Worm (Caenorhabditis elegans) whole organism, young adult: ENCODE data around the gene gon-14.

Source experiments
- B0019.2 ChIP-seq: fragments of 200-800 bp; sonication (Bioruptor generic); conservative IDR thresholded peaks from 2 replicates; pipeline ENCODE4 v1.3.6; 2022; ENCODE audit warnings: missing genetic modification reagents, missing genetic modification characterization, missing compliant biosample characterization
- B0336.3 ChIP-seq: fragments of 200-800 bp; sonication (Bioruptor generic); IDR thresholded peaks from 2 replicates; pipeline ENCODE4 v1.3.6; 2022; ENCODE audit warnings: missing genetic modification characterization, missing compliant biosample characterization
- C17E4.6 ChIP-seq: fragments of 200-800 bp; sonication (Bioruptor generic); IDR thresholded peaks from 2 replicates; pipeline ENCODE4 v1.3.6; 2022; ENCODE audit warnings: missing genetic modification reagents, missing genetic modification characterization, missing compliant biosample characterization
- F22D6.2 ChIP-seq: sonication (generic microtip); optimal IDR thresholded peaks from 2 replicates; lab custom pipeline; 2016; ENCODE audit warnings: mild to moderate bottlenecking, missing genetic modification characterization, missing compliant biosample characterization
- F55B11.4 ChIP-seq: sonication (generic microtip); optimal IDR thresholded peaks from 2 replicates; lab custom pipeline; 2016; ENCODE audit warnings: missing compliant biosample characterization, missing genetic modification characterization, borderline replicate concordance; ENCODE audit not compliant: insufficient read depth
- F57C9.4 ChIP-seq: sonication (generic microtip); optimal IDR thresholded peaks from 2 replicates; lab custom pipeline; 2017; ENCODE audit warnings: mild to moderate bottlenecking, missing genetic modification characterization, missing compliant biosample characterization
- K12H6.12 ChIP-seq: fragments of 200-800 bp; sonication (Bioruptor generic); optimal IDR thresholded peaks from 2 replicates; lab custom pipeline; 2018; ENCODE audit warnings: mild to moderate bottlenecking, missing genetic modification characterization, missing compliant biosample characterization
- Y53F4B.3 ChIP-seq: fragments of 200-800 bp; sonication (Bioruptor generic); IDR thresholded peaks from 2 replicates; pipeline ENCODE4 v1.3.6; 2022; ENCODE audit warnings: missing genetic modification reagents, missing genetic modification characterization, missing compliant biosample characterization
- Y53G8AR.9 ChIP-seq: fragments of 200-800 bp; sonication (Bioruptor generic); conservative IDR thresholded peaks from 2 replicates; pipeline ENCODE4 v1.3.6; 2022; ENCODE audit warnings: missing genetic modification reagents, missing genetic modification characterization, missing compliant biosample characterization
- Y79H2A.3 ChIP-seq: fragments of 200-800 bp; sonication (Bioruptor generic); conservative IDR thresholded peaks from 2 replicates; pipeline ENCODE4 v1.3.6; 2022; ENCODE audit warnings: missing genetic modification reagents, missing genetic modification characterization, missing compliant biosample characterization
- attf-5 ChIP-seq: fragments of 200-800 bp; sonication (Bioruptor generic); optimal IDR thresholded peaks from 2 replicates; lab custom pipeline; 2018; ENCODE audit warnings: mild to moderate bottlenecking, missing genetic modification characterization, missing compliant biosample characterization
- cebp-2 ChIP-seq: fragments of 200-800 bp; sonication (Bioruptor generic); IDR thresholded peaks from 2 replicates; pipeline ENCODE4 v1.3.6; 2022; ENCODE audit warnings: missing genetic modification characterization, missing compliant biosample characterization
- ceh-100 ChIP-seq: fragments of 200-800 bp; sonication (Bioruptor generic); IDR thresholded peaks from 2 replicates; pipeline ENCODE4 v1.3.6; 2022; ENCODE audit warnings: missing genetic modification reagents, missing genetic modification characterization, missing compliant biosample characterization
- ceh-79 ChIP-seq: sonication (generic microtip); optimal IDR thresholded peaks from 2 replicates; lab custom pipeline; 2017; ENCODE audit warnings: mild to moderate bottlenecking, missing genetic modification characterization, missing compliant biosample characterization
- chd-7 ChIP-seq: sonication (generic microtip); optimal IDR thresholded peaks from 2 replicates; lab custom pipeline; 2016; ENCODE audit warnings: mild to moderate bottlenecking, missing genetic modification characterization, moderate library complexity, missing compliant biosample characterization
- dox-1 ChIP-seq: fragments of 200-800 bp; sonication (Bioruptor generic); IDR thresholded peaks from 2 replicates; pipeline ENCODE4 v1.3.6; 2022; ENCODE audit warnings: missing genetic modification reagents, missing genetic modification characterization, missing compliant biosample characterization
- egl-44 ChIP-seq: fragments of 200-800 bp; sonication (Bioruptor generic); IDR thresholded peaks from 2 replicates; pipeline ENCODE4 v1.3.6; 2022; ENCODE audit warnings: missing genetic modification reagents, missing genetic modification characterization, missing compliant biosample characterization
- egrh-3 ChIP-seq: fragments of 200-800 bp; sonication (Bioruptor generic); IDR thresholded peaks from 2 replicates; pipeline ENCODE4 v1.3.6; 2022; ENCODE audit warnings: missing genetic modification reagents, missing genetic modification characterization, missing compliant biosample characterization
- gei-17 ChIP-seq: fragments of 200-800 bp; sonication (Bioruptor generic); optimal IDR thresholded peaks from 2 replicates; lab custom pipeline; 2018; ENCODE audit warnings: mild to moderate bottlenecking, missing genetic modification characterization, missing compliant biosample characterization
- hmg-1.2 ChIP-seq: fragments of 200-800 bp; sonication (Bioruptor generic); IDR thresholded peaks from 2 replicates; pipeline ENCODE4 v1.3.6; 2022; ENCODE audit warnings: missing genetic modification reagents, missing genetic modification characterization, missing compliant biosample characterization
- hrde-1 ChIP-seq: sonication (generic microtip); optimal IDR thresholded peaks from 2 replicates; lab custom pipeline; 2016; ENCODE audit warnings: missing genetic modification characterization, mild to moderate bottlenecking, missing compliant biosample characterization, moderate library complexity, missing genotype, missing genetic modification reagents, borderline replicate concordance
- lag-1 ChIP-seq: fragments of 200-800 bp; sonication (Bioruptor generic); IDR thresholded peaks from 2 replicates; pipeline ENCODE4 v1.3.6; 2022; ENCODE audit warnings: missing genetic modification reagents, missing genetic modification characterization, missing compliant biosample characterization
- let-607 ChIP-seq, 2 experiments: fragments of 200-800 bp in 1 of 2; sonication (Bioruptor generic) in 1 of 2; sonication (generic microtip) in 1 of 2; optimal IDR thresholded peaks; 2 replicates each; lab custom pipeline; 2016 to 2018; ENCODE audit warnings: mild to moderate bottlenecking in 2 of 2, missing compliant biosample characterization in 2 of 2, missing genetic modification characterization in 2 of 2, moderate library complexity in 2 of 2, missing genotype in 1 of 2
- lin-26 ChIP-seq: fragments of 200-800 bp; sonication (Bioruptor generic); IDR thresholded peaks from 2 replicates; pipeline ENCODE4 v1.3.6; 2022; ENCODE audit warnings: missing genetic modification reagents, missing genetic modification characterization, missing compliant biosample characterization
- mcd-1 ChIP-seq: fragments of 200-800 bp; sonication (Bioruptor generic); IDR thresholded peaks from 2 replicates; pipeline ENCODE4 v1.3.6; 2022; ENCODE audit warnings: missing genetic modification reagents, missing genetic modification characterization, missing compliant biosample characterization
- mxl-1 ChIP-seq: sonication (generic microtip); optimal IDR thresholded peaks from 2 replicates; lab custom pipeline; 2016; ENCODE audit warnings: missing genetic modification characterization, missing compliant biosample characterization
- nfya-1 ChIP-seq: sonication (generic microtip); optimal IDR thresholded peaks from 2 replicates; lab custom pipeline; 2017; ENCODE audit warnings: antibody characterized with exemption, missing compliant biosample characterization, missing genetic modification characterization, borderline replicate concordance; ENCODE audit not compliant: insufficient read depth
- nfya-2 ChIP-seq: fragments of 200-800 bp; sonication (Bioruptor generic); IDR thresholded peaks from 2 replicates; pipeline ENCODE4 v1.3.6; 2022; ENCODE audit warnings: missing genetic modification reagents, missing genetic modification characterization, missing compliant biosample characterization
- nfyb-1 ChIP-seq: fragments of 200-800 bp; sonication (Bioruptor generic); IDR thresholded peaks from 2 replicates; pipeline ENCODE4 v1.3.6; 2022; ENCODE audit warnings: missing genetic modification reagents, missing genetic modification characterization, missing compliant biosample characterization
- nhr-80 ChIP-seq: sonication (generic microtip); optimal IDR thresholded peaks from 2 replicates; lab custom pipeline; 2016; ENCODE audit warnings: missing genetic modification characterization, missing compliant biosample characterization
- pbrm-1 ChIP-seq: fragments of 200-800 bp; sonication (Bioruptor generic); IDR thresholded peaks from 2 replicates; pipeline ENCODE4 v1.3.6; 2022; ENCODE audit warnings: missing genetic modification reagents, missing genetic modification characterization, missing compliant biosample characterization
- pha-4 ChIP-seq: fragments of 150-350 bp; sonication (generic microtip); optimal IDR thresholded peaks from 2 replicates; lab custom pipeline; 2014; ENCODE audit warnings: missing biosample characterization, missing genetic modification reagents, missing genetic modification characterization
- rcor-1 ChIP-seq: fragments of 200-800 bp; sonication (Bioruptor generic); IDR thresholded peaks from 2 replicates; pipeline ENCODE4 v1.3.6; 2022; ENCODE audit warnings: missing genetic modification reagents, missing genetic modification characterization, missing compliant biosample characterization
- rpc-1 ChIP-seq, 2 experiments: fragments of 150-350 bp in 1 of 2; sonication (generic microtip) in 1 of 2; optimal IDR thresholded peaks; 2 replicates each; lab custom pipeline; 2014 to 2018; ENCODE audit warnings: missing biosample characterization in 1 of 2, missing genetic modification characterization in 1 of 2, missing genetic modification reagents in 1 of 2, missing genotype in 1 of 2
- snpc-1.1 ChIP-seq: sonication (generic microtip); optimal IDR thresholded peaks from 2 replicates; lab custom pipeline; 2017; ENCODE audit warnings: missing genetic modification characterization, mild to moderate bottlenecking, missing compliant biosample characterization, antibody characterized with exemption, moderate library complexity, missing genotype, missing genetic modification reagents; ENCODE audit not compliant: insufficient read depth
- snpc-1.3 ChIP-seq: sonication (generic microtip); optimal IDR thresholded peaks from 2 replicates; lab custom pipeline; 2017; ENCODE audit warnings: missing genetic modification characterization, mild to moderate bottlenecking, missing compliant biosample characterization, antibody characterized with exemption, moderate library complexity, missing genotype, missing genetic modification reagents; ENCODE audit not compliant: insufficient read depth
- snpc-4 ChIP-seq, 5 experiments: fragments of 150-350 bp in 1 of 5; sonication (generic microtip) in 4 of 5; optimal IDR thresholded peaks; 2 replicates each; lab custom pipeline; 2014 to 2018; ENCODE audit warnings: missing genetic modification characterization in 5 of 5, missing biosample characterization in 3 of 5, antibody characterized with exemption in 2 of 5, mild to moderate bottlenecking in 2 of 5, missing compliant biosample characterization in 2 of 5, missing genotype in 2 of 5, moderate library complexity in 2 of 5, missing genetic modification reagents in 1 of 5
- somi-1 ChIP-seq: fragments of 200-800 bp; sonication (Bioruptor generic); optimal IDR thresholded peaks from 2 replicates; lab custom pipeline; 2018; ENCODE audit warnings: mild to moderate bottlenecking, missing genetic modification characterization, missing compliant biosample characterization
- tbp1 ChIP-seq: fragments of 200-800 bp; sonication (Bioruptor generic); optimal IDR thresholded peaks from 2 replicates; lab custom pipeline; 2018; ENCODE audit warnings: mild to moderate bottlenecking, missing genetic modification characterization, missing compliant biosample characterization
- tbx-9 ChIP-seq: sonication (generic microtip); optimal IDR thresholded peaks from 2 replicates; lab custom pipeline; 2016; ENCODE audit warnings: borderline replicate concordance, missing genetic modification characterization, inconsistent platforms, missing compliant biosample characterization
- unc-62 ChIP-seq: fragments of 150-350 bp; optimal IDR thresholded peaks from 2 replicates; lab custom pipeline; 2014; ENCODE audit warnings: missing biosample characterization, missing genetic modification reagents, missing genetic modification characterization
- xnd-1 ChIP-seq: sonication (generic microtip); optimal IDR thresholded peaks from 2 replicates; lab custom pipeline; 2016; ENCODE audit warnings: missing genotype, missing genetic modification reagents, missing genetic modification characterization, missing compliant biosample characterization
- ztf-25 ChIP-seq: fragments of 200-800 bp; sonication (Bioruptor generic); IDR thresholded peaks from 2 replicates; pipeline ENCODE4 v1.3.6; 2022; ENCODE audit warnings: missing genetic modification reagents, missing genetic modification characterization, missing compliant biosample characterization
- ztf-28 ChIP-seq: fragments of 200-800 bp; sonication (Bioruptor generic); IDR thresholded peaks from 2 replicates; pipeline ENCODE4 v1.3.6; 2022; ENCODE audit warnings: missing genetic modification reagents, missing genetic modification characterization, missing compliant biosample characterization

gon-14 gene

DNA sequence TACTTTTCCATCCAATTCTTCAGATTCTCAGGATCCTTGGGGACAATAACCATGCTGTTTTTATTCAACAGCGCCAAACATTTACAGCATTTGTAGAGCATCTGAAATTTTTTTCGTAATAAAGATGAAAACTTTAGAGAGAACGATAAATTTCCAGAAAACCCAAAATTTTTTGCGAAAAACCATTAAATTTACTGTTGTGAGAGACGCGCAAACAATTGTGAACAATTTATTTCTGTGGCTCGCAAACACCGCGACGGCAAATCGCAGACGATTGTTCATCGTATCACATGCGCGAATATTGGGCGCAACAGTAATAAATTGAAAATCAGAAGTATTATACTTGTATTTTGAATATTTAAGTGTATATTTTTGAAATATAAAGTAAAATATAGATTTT is at the start of gene gon-14:
gon-14 (minus strand) TSS at position 101 of the 400 bp plus-strand sequence.
- TF ChIP-seq mxl-1 (tag; lab: Kevin White, UChicago), result no peak
- TF ChIP-seq unc-62 (GFP tag; lab: Kevin White, UChicago), result no peak
- no peak for TF ChIP-seq nhr-80 (tag; lab: Kevin White, UChicago)
- no peak for TF ChIP-seq tbx-9
- TF ChIP-seq ceh-100 (GFP tag; lab: Robert Waterston, UW), result no peak
- TF ChIP-seq pha-4 (tag; lab: Kevin White, UChicago), result no peak
- no peak for TF ChIP-seq Y53G8AR.9

- TF ChIP-seq F57C9.4 (tag; lab: Kevin White, UChicago) (no peak), ceh-79 (no peak), ztf-25 (GFP tag; lab: Robert Waterston, UW) (no peak), mcd-1 (GFP tag; lab: Robert Waterston, UW) (no peak), xnd-1 (tag; lab: Kevin White, UChicago) (no peak), nfya-2 (GFP tag; lab: Robert Waterston, UW) (no peak), cebp-2 (GFP tag; lab: Robert Waterston, UW) (no peak), C17E4.6 (GFP tag; lab: Robert Waterston, UW) (no peak), K12H6.12 (tag; lab: Kevin White, UChicago) (no peak)
Measured at ce11 chrV:6659533-6659932, 48.6 kb upstream of the gon-14 start.

ce11 chrV:6658765-6659164 is 47.8 kb upstream of the gon-14 start:
- no peak for TF ChIP-seq rpc-1 (optimal IDR thresholded peaks at IDR 0.05; lab: Kevin White, UChicago)
- no peak for TF ChIP-seq rpc-1 (tag; optimal IDR thresholded peaks at IDR 0.05; lab: Kevin White, UChicago)
- no peak for TF ChIP-seq snpc-1.1 (tag; lab: Kevin White, UChicago)
- TF ChIP-seq let-607 (tag; optimal IDR thresholded peaks at IDR 0.05; lab: Kevin White, UChicago), result no peak
- no peak for TF ChIP-seq hrde-1 (tag; lab: Kevin White, UChicago)
- no peak for TF ChIP-seq F55B11.4 (tag; lab: Kevin White, UChicago)
- peak; percentile 28; the same call in 1 of the 2 replicates for TF ChIP-seq hmg-1.2
- TF ChIP-seq ztf-28 (GFP tag; lab: Robert Waterston, UW), result no peak
- TF ChIP-seq Y53F4B.3 (GFP tag; lab: Robert Waterston, UW), result no peak
- no peak for TF ChIP-seq snpc-4 (GFP tag; optimal IDR thresholded peaks at IDR 0.05; lab: Kevin White, UChicago)
- TF ChIP-seq snpc-4 (tag; optimal IDR thresholded peaks at IDR 0.05; lab: Kevin White, UChicago), result peak in 2 of 4 experiments; percentile 7 to 35
- TF ChIP-seq dox-1 (GFP tag; lab: Robert Waterston, UW), result peak; percentile 31; the same call in 1 of the 2 replicates
- no peak for TF ChIP-seq Y79H2A.3
- peak; percentile 32 for TF ChIP-seq chd-7 (tag; lab: Kevin White, UChicago)
- TF ChIP-seq B0019.2 (GFP tag; lab: Robert Waterston, UW), result no peak
- TF ChIP-seq lag-1 (GFP tag; lab: Robert Waterston, UW), result no peak
- TF ChIP-seq F22D6.2 (tag; lab: Kevin White, UChicago), result no peak
- no peak for TF ChIP-seq snpc-1.3 (tag; lab: Kevin White, UChicago)
- TF ChIP-seq pbrm-1, result no peak
- TF ChIP-seq somi-1, result peak; percentile 11
- no peak for TF ChIP-seq lin-26 (GFP tag; lab: Robert Waterston, UW)
- TF ChIP-seq mcd-1 (GFP tag; lab: Robert Waterston, UW), result peak; percentile 29; the same call in 1 of the 2 replicates
- no peak for TF ChIP-seq nfya-1 (tag; lab: Kevin White, UChicago)
- 0 out of 2 replicates have a peak, but pooled peaks have one; percentile 21 for TF ChIP-seq egl-44
- no peak for TF ChIP-seq gei-17
- TF ChIP-seq attf-5 (GFP tag; lab: Kevin White, UChicago), result peak; percentile 28
- no peak for TF ChIP-seq tbp1 (GFP tag; lab: Kevin White, UChicago)
- TF ChIP-seq rcor-1, result no peak
- no peak for TF ChIP-seq B0336.3 (GFP tag; lab: Robert Waterston, UW)
- TF ChIP-seq nfyb-1 (GFP tag; lab: Robert Waterston, UW), result no peak
- TF ChIP-seq egrh-3 (GFP tag; lab: Robert Waterston, UW), result 0 out of 2 replicates have a peak, but pooled peaks have one; percentile 12
